Worm (Caenorhabditis elegans) whole organism, mixed stage, embryonic: ENCODE measurements around the gene bra-1.

Experiments
- ces-1 ChIP-seq: fragments of 150-350 bp; optimal IDR thresholded peaks from 2 replicates; lab custom pipeline; 2014; ENCODE audit warnings: missing biosample characterization, missing genetic modification reagents, missing genetic modification characterization
- elt-1 ChIP-seq: sonication (generic microtip); optimal IDR thresholded peaks from 2 replicates; lab custom pipeline; 2017; ENCODE audit warnings: missing genetic modification characterization, mild to moderate bottlenecking, missing compliant biosample characterization, antibody characterized with exemption, moderate library complexity, borderline replicate concordance; ENCODE audit not compliant: insufficient read depth
- flh-1 ChIP-seq: fragments of 200-800 bp; sonication (Bioruptor generic); optimal IDR thresholded peaks from 2 replicates; lab custom pipeline; 2018; ENCODE audit warnings: mild to moderate bottlenecking, missing genetic modification characterization, moderate library complexity, missing compliant biosample characterization
- lin-13 ChIP-seq: fragments of 150-350 bp; optimal IDR thresholded peaks from 2 replicates; lab custom pipeline; 2014; ENCODE audit warnings: missing biosample characterization, missing genetic modification characterization
- mep-1 ChIP-seq: fragments of 150-350 bp; optimal IDR thresholded peaks from 2 replicates; lab custom pipeline; 2017; ENCODE audit warnings: missing biosample characterization, missing genetic modification reagents, missing genetic modification characterization, inconsistent platforms
- nhr-12 ChIP-seq: fragments of 150-350 bp; optimal IDR thresholded peaks from 2 replicates; lab custom pipeline; 2014; ENCODE audit warnings: missing biosample characterization, missing genetic modification characterization
- nhr-2 ChIP-seq: fragments of 150-350 bp; optimal IDR thresholded peaks from 2 replicates; lab custom pipeline; 2014; ENCODE audit warnings: missing biosample characterization, missing genetic modification characterization
- ztf-11 ChIP-seq: fragments of 150-350 bp; optimal IDR thresholded peaks from 2 replicates; lab custom pipeline; 2014; ENCODE audit warnings: missing biosample characterization, missing genetic modification characterization

DNA sequence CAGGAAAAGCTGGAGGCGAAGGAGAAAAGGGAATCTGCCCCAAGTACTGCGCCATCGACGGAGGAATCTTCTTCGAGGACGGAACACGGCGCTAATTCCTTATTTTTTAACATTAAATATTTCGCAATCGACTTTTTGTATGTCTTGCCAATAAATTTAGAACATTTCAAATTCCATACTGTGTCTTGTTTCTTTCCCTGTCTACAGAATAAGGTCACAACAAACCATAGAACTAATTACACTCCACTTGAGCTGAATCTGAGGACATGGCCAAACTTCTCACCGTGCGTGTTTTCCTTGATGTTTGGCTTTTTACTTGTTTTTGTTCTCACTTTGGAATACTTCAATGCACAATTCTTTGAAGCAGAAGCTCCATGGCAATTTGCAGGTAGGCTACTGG lies 5.9 kb upstream of the bra-1 start, which contains the start of gene F54B11.4:
- TF ChIP-seq nhr-2 (tag; lab: Kevin White, UChicago) (no peak), ces-1 (GFP tag; lab: Kevin White, UChicago) (no peak), elt-1 (no peak), lin-13 (tag; lab: Kevin White, UChicago) (no peak), mep-1 (tag; lab: Kevin White, UChicago) (no peak), ztf-11 (tag; lab: Kevin White, UChicago) (no peak), nhr-12 (tag; lab: Kevin White, UChicago) (no peak), flh-1 (GFP tag; lab: Kevin White, UChicago) (no peak)
